Fruit fly (Drosophila melanogaster) whole organism, embryonic: ENCODE results near the gene fru.

Source experiments
- Adf1 ChIP-seq: fragments of 200-800 bp; sonication (Bioruptor generic); IDR thresholded peaks from 2 replicates; pipeline ENCODE4 v1.3.6; 2022; ENCODE audit warnings: missing biosample characterization, missing genetic modification characterization
- CG10274 ChIP-seq: fragments of 200-800 bp; sonication (Bioruptor generic); optimal IDR thresholded peaks from 3 replicates; lab custom pipeline; 2017; ENCODE audit warnings: missing biosample characterization, mild to moderate bottlenecking, missing genetic modification characterization
- CG10366 ChIP-seq: fragments of 200-800 bp; sonication (Bioruptor generic); IDR thresholded peaks from 2 replicates; pipeline ENCODE4 v1.3.6; 2022; ENCODE audit warnings: missing biosample characterization, missing genetic modification characterization
- CG10979 ChIP-seq: fragments of 200-800 bp; sonication (Bioruptor generic); optimal IDR thresholded peaks from 2 replicates; lab custom pipeline; 2018; ENCODE audit warnings: missing biosample characterization, mild to moderate bottlenecking, missing genetic modification characterization, moderate library complexity
- CG12299 ChIP-seq: fragments of 200-800 bp; sonication (Bioruptor generic); optimal IDR thresholded peaks from 2 replicates; lab custom pipeline; 2018; ENCODE audit warnings: missing biosample characterization, mild to moderate bottlenecking, missing genetic modification characterization
- CG15601 ChIP-seq: fragments of 200-800 bp; sonication (Bioruptor generic); optimal IDR thresholded peaks from 3 replicates; lab custom pipeline; 2019; ENCODE audit warnings: missing biosample characterization, mild to moderate bottlenecking, missing genetic modification characterization, moderate library complexity
- CG16813 ChIP-seq: fragments of 200-800 bp; sonication (Bioruptor generic); IDR thresholded peaks from 3 replicates; pipeline ENCODE4 v1.3.6; 2022; ENCODE audit warnings: missing biosample characterization, missing genetic modification characterization; ENCODE audit not compliant: partially characterized antibody
- CG17829 ChIP-seq: fragments of 200-800 bp; optimal IDR thresholded peaks from 2 replicates; lab custom pipeline; 2019; ENCODE audit warnings: missing biosample characterization, mild to moderate bottlenecking, missing genetic modification characterization, moderate library complexity
- CG3407 ChIP-seq: fragments of 200-800 bp; sonication (Bioruptor generic); optimal IDR thresholded peaks from 2 replicates; lab custom pipeline; 2018; ENCODE audit warnings: missing biosample characterization, mild to moderate bottlenecking, missing genetic modification characterization
- CG34376 ChIP-seq: fragments of 200-800 bp; sonication (Bioruptor generic); optimal IDR thresholded peaks from 2 replicates; lab custom pipeline; 2018; ENCODE audit warnings: missing biosample characterization, mild to moderate bottlenecking, missing genetic modification characterization
- CG3995 ChIP-seq: fragments of 200-800 bp; sonication (Bioruptor generic); optimal IDR thresholded peaks from 3 replicates; lab custom pipeline; 2016; ENCODE audit warnings: missing biosample characterization, missing genetic modification characterization
- CG4360 ChIP-seq: fragments of 200-800 bp; sonication (Bioruptor generic); IDR thresholded peaks from 2 replicates; pipeline ENCODE4 v1.3.6; 2022; ENCODE audit warnings: missing biosample characterization, missing genetic modification characterization
- CG43689 ChIP-seq: fragments of 200-800 bp; sonication (Bioruptor generic); IDR thresholded peaks from 2 replicates; pipeline ENCODE4 v1.3.6; 2022; ENCODE audit warnings: missing biosample characterization, missing genetic modification characterization
- CG7786 ChIP-seq: fragments of 200-800 bp; sonication (Bioruptor generic); optimal IDR thresholded peaks from 2 replicates; lab custom pipeline; 2016; ENCODE audit warnings: missing biosample characterization, missing genetic modification characterization
- D ChIP-seq, 2 experiments: fragments of 200-800 bp in 1 of 2; fragments of >200 bp in 1 of 2; sonication (Bioruptor generic) in 1 of 2; optimal IDR thresholded peaks; 2 replicates in 1 of 2; 3 replicates in 1 of 2; lab custom pipeline; 2017; ENCODE audit warnings: mild to moderate bottlenecking in 1 of 2, missing biosample characterization in 1 of 2, missing genetic modification characterization in 1 of 2, missing genetic modification reagents in 1 of 2
- Dbx ChIP-seq: fragments of 200-800 bp; sonication (Bioruptor generic); IDR thresholded peaks from 3 replicates; pipeline ENCODE4 v1.3.6; 2022; ENCODE audit warnings: missing biosample characterization, missing genetic modification characterization
- Dip2 ChIP-seq: fragments of 200-800 bp; sonication (Bioruptor generic); IDR thresholded peaks from 2 replicates; pipeline ENCODE4 v1.3.6; 2022; ENCODE audit warnings: missing biosample characterization, missing genetic modification characterization
- Elba2 ChIP-seq: fragments of 200-800 bp; sonication (Bioruptor generic); optimal IDR thresholded peaks from 3 replicates; lab custom pipeline; 2016; ENCODE audit warnings: missing biosample characterization, missing genetic modification characterization
- Gsc ChIP-seq: fragments of 200-800 bp; sonication (Bioruptor generic); IDR thresholded peaks from 2 replicates; pipeline ENCODE4 v1.3.6; 2022; ENCODE audit warnings: missing biosample characterization, missing genetic modification characterization
- Gug ChIP-seq: fragments of 200-800 bp; sonication (Bioruptor generic); IDR thresholded peaks from 4 replicates; pipeline ENCODE4 v1.3.6; 2022; ENCODE audit warnings: missing biosample characterization, missing genetic modification characterization
- HLH54F ChIP-seq: fragments of 200-800 bp; sonication (Bioruptor generic); optimal IDR thresholded peaks from 3 replicates; lab custom pipeline; 2016; ENCODE audit warnings: missing biosample characterization, missing genetic modification characterization
- Hand ChIP-seq: fragments of 200-800 bp; sonication (Bioruptor generic); optimal IDR thresholded peaks from 2 replicates; lab custom pipeline; 2017; ENCODE audit warnings: mild to moderate bottlenecking, missing biosample characterization, missing genetic modification reagents, missing genetic modification characterization
- Hmr ChIP-seq: fragments of 200-800 bp; sonication (Bioruptor generic); optimal IDR thresholded peaks from 3 replicates; lab custom pipeline; 2017; ENCODE audit warnings: mild to moderate bottlenecking, missing biosample characterization, missing genetic modification reagents, missing genetic modification characterization
- Hr3 ChIP-seq: fragments of 200-800 bp; sonication (Bioruptor generic); optimal IDR thresholded peaks from 3 replicates; lab custom pipeline; 2016; ENCODE audit warnings: missing biosample characterization, missing genetic modification characterization
- Hsf ChIP-seq: fragments of 200-800 bp; sonication (Bioruptor generic); optimal IDR thresholded peaks from 3 replicates; lab custom pipeline; 2016; ENCODE audit warnings: missing biosample characterization, missing genetic modification characterization
- Kr ChIP-seq: fragments of 200-800 bp; sonication (Bioruptor generic); optimal IDR thresholded peaks from 2 replicates; lab custom pipeline; 2017; ENCODE audit warnings: missing biosample characterization, mild to moderate bottlenecking, missing genetic modification characterization
- NFAT ChIP-seq: fragments of 200-800 bp; sonication (Bioruptor generic); IDR thresholded peaks from 2 replicates; pipeline ENCODE4 v1.3.6; 2022; ENCODE audit warnings: missing biosample characterization, missing genetic modification characterization
- Neu2 ChIP-seq: fragments of 200-800 bp; sonication (Bioruptor generic); optimal IDR thresholded peaks from 3 replicates; lab custom pipeline; 2016; ENCODE audit warnings: missing biosample characterization, missing genetic modification characterization, borderline replicate concordance
- Nf-YA ChIP-seq: fragments of 200-800 bp; sonication (Bioruptor generic); IDR thresholded peaks from 2 replicates; pipeline ENCODE4 v1.3.6; 2022; ENCODE audit warnings: missing biosample characterization, missing genetic modification characterization
- Rfx ChIP-seq: fragments of 200-800 bp; sonication (Bioruptor generic); IDR thresholded peaks from 2 replicates; pipeline ENCODE4 v1.3.6; 2022; ENCODE audit warnings: missing biosample characterization, missing genetic modification characterization
- Sox100B ChIP-seq: fragments of 200-800 bp; sonication (Bioruptor generic); optimal IDR thresholded peaks from 3 replicates; lab custom pipeline; 2018; ENCODE audit warnings: missing biosample characterization, mild to moderate bottlenecking, missing genetic modification characterization
- Ssrp ChIP-seq: fragments of 200-800 bp; sonication (Bioruptor generic); optimal IDR thresholded peaks from 2 replicates; lab custom pipeline; 2018; ENCODE audit warnings: missing biosample characterization, mild to moderate bottlenecking, missing genetic modification characterization, moderate library complexity
- caup ChIP-seq: fragments of 200-800 bp; sonication (Bioruptor generic); optimal IDR thresholded peaks from 3 replicates; lab custom pipeline; 2017; ENCODE audit warnings: missing biosample characterization, mild to moderate bottlenecking, missing genetic modification characterization, moderate library complexity; ENCODE audit not compliant: severe bottlenecking
- chif ChIP-seq, 2 experiments: fragments of 200-800 bp; sonication (Bioruptor generic); optimal IDR thresholded peaks; 3 replicates each; lab custom pipeline; 2016; ENCODE audit warnings: missing biosample characterization in 2 of 2, missing genetic modification characterization in 2 of 2
- corto ChIP-seq: fragments of 200-800 bp; sonication (Bioruptor generic); optimal IDR thresholded peaks from 2 replicates; lab custom pipeline; 2016; ENCODE audit warnings: missing biosample characterization, mild to moderate bottlenecking, missing genetic modification characterization, moderate library complexity
- dmrt99B ChIP-seq: fragments of 200-800 bp; sonication (Bioruptor generic); optimal IDR thresholded peaks from 2 replicates; lab custom pipeline; 2018; ENCODE audit warnings: missing biosample characterization, mild to moderate bottlenecking, missing genetic modification characterization, moderate library complexity
- emc ChIP-seq: fragments of 200-800 bp; sonication (Bioruptor generic); optimal IDR thresholded peaks from 2 replicates; lab custom pipeline; 2016; ENCODE audit warnings: missing biosample characterization, missing genetic modification characterization
- fd3F ChIP-seq: fragments of 200-800 bp; sonication (Bioruptor generic); optimal IDR thresholded peaks from 2 replicates; lab custom pipeline; 2018; ENCODE audit warnings: missing biosample characterization, mild to moderate bottlenecking, missing genetic modification characterization, moderate library complexity
- gcm2 ChIP-seq: fragments of 200-800 bp; sonication (Bioruptor generic); optimal IDR thresholded peaks from 2 replicates; lab custom pipeline; 2016; ENCODE audit warnings: missing biosample characterization, missing genetic modification characterization
- grn ChIP-seq: fragments of 200-800 bp; sonication (Bioruptor generic); optimal IDR thresholded peaks from 3 replicates; lab custom pipeline; 2017; ENCODE audit warnings: missing biosample characterization, missing genetic modification characterization
- gsb ChIP-seq: fragments of 200-800 bp; sonication (Bioruptor generic); IDR thresholded peaks from 2 replicates; pipeline ENCODE4 v1.3.6; 2022; ENCODE audit warnings: missing biosample characterization, missing genetic modification characterization
- kay ChIP-seq: fragments of 200-800 bp; sonication (Bioruptor generic); optimal IDR thresholded peaks from 2 replicates; lab custom pipeline; 2016; ENCODE audit warnings: missing biosample characterization, missing genetic modification characterization
- lola ChIP-seq, 3 experiments: fragments of >200 bp in 2 of 3; fragments of 200-800 bp in 1 of 3; sonication (Bioruptor generic) in 1 of 3; optimal IDR thresholded peaks; 2 replicates each; lab custom pipeline; 2017 to 2019; ENCODE audit warnings: missing biosample characterization in 3 of 3, missing genetic modification characterization in 3 of 3, mild to moderate bottlenecking in 1 of 3, moderate library complexity in 1 of 3
- luna ChIP-seq: fragments of 200-800 bp; sonication (Bioruptor generic); optimal IDR thresholded peaks from 2 replicates; lab custom pipeline; 2016; ENCODE audit warnings: missing biosample characterization, missing genetic modification characterization
- mam ChIP-seq: fragments of 200-800 bp; sonication (Bioruptor generic); optimal IDR thresholded peaks from 3 replicates; lab custom pipeline; 2016; ENCODE audit warnings: missing biosample characterization, missing genetic modification characterization
- psq ChIP-seq: fragments of 200-800 bp; sonication (Bioruptor generic); optimal IDR thresholded peaks from 2 replicates; lab custom pipeline; 2017; ENCODE audit warnings: missing biosample characterization, missing genetic modification characterization
- ranshi ChIP-seq: fragments of 200-800 bp; sonication (Bioruptor generic); IDR thresholded peaks from 2 replicates; pipeline ENCODE4 v1.3.6; 2022; ENCODE audit warnings: missing biosample characterization, missing genetic modification characterization
- row ChIP-seq: fragments of 200-800 bp; sonication (Bioruptor generic); IDR thresholded peaks from 3 replicates; pipeline ENCODE4 v1.3.6; 2022; ENCODE audit warnings: missing biosample characterization, missing genetic modification characterization
- sens ChIP-seq: fragments of 200-800 bp; sonication (Bioruptor generic); peaks from one replicate; lab custom pipeline; 2016; ENCODE audit warnings: missing biosample characterization, missing genetic modification characterization
- sens-2 ChIP-seq: fragments of 200-800 bp; sonication (Bioruptor generic); IDR thresholded peaks from 2 replicates; pipeline ENCODE4 v1.3.6; 2022; ENCODE audit warnings: missing biosample characterization, missing genetic modification characterization
- zen2 ChIP-seq: fragments of 200-800 bp; sonication (Bioruptor generic); IDR thresholded peaks from 3 replicates; pipeline ENCODE4 v1.3.6; 2022; ENCODE audit warnings: missing biosample characterization, missing genetic modification characterization; ENCODE audit not compliant: partially characterized antibody

The fru gene

DNA sequence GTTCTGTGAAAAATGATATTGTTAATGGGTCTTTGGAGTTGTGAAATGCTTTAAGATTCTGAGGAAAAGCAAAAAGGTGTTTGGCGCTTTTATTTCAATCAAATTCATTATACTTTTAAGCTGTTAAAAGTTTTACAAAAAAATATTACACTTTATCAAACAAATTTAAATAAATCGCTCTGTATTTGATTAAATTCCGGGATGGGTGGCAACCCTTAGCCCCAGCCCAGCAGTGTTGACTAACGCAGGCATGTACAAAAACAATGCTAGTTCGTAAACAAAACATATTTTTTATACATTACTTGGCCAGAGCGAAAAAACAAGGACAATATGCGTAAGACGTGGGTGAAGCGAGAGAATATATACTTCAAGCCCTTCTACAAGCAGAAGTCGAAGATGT, 140.7 kb downstream of the fru start, which contains the start of gene CG7685 (continued):
- TF ChIP-seq fd3F (GFP tag; lab: Kevin White, UChicago) (peak; percentile 65), NFAT (GFP tag; lab: Robert Waterston, UW) (peak; percentile 76), Hsf (peak; percentile 56), CG10274 (GFP tag; lab: Kevin White, UChicago) (no peak), sens (peak; percentile 92), Gsc (no peak), grn (GFP tag; lab: Kevin White, UChicago) (no peak), CG43689 (no peak), HLH54F (GFP tag; lab: Kevin White, UChicago) (peak; percentile 75), Hmr (GFP tag; lab: Kevin White, UChicago) (peak; percentile 65), CG17829 (tag; lab: Kevin White, UChicago) (peak; percentile 59), Dbx (GFP tag; lab: Robert Waterston, UW) (peak; percentile 60; the same call in 1 of the 3 replicates), Gug (GFP tag; lab: Robert Waterston, UW) (0 out of 4 replicates have a peak, but pooled peaks have one; percentile 5), kay (GFP tag; lab: Kevin White, UChicago) (peak; percentile 35), CG10366 (GFP tag; lab: Robert Waterston, UW) (peak; percentile 41), chif (GFP tag; optimal IDR thresholded peaks at IDR 0.05; lab: Kevin White, UChicago) (peak; percentile 49 to 61), Dip2 (GFP tag; lab: Robert Waterston, UW) (no peak), CG34376 (GFP tag; lab: Kevin White, UChicago) (peak; percentile 81), luna (no peak), Sox100B (peak; percentile 36), CG4360 (GFP tag; lab: Robert Waterston, UW) (peak; percentile 45; the same call in 1 of the 2 replicates), CG16813 (GFP tag; lab: Robert Waterston, UW) (no peak), sens-2 (GFP tag; lab: Robert Waterston, UW) (no peak), gcm2 (GFP tag; lab: Kevin White, UChicago) (peak; percentile 45), Rfx (GFP tag; lab: Robert Waterston, UW) (peak; percentile 77), CG10979 (tag; lab: Kevin White, UChicago) (peak; percentile 52), Adf1 (no peak), CG7786 (GFP tag; lab: Kevin White, UChicago) (peak; percentile 53), row (peak; percentile 85), Neu2 (no peak), Kr (GFP tag; lab: Kevin White, UChicago) (no peak), CG3995 (GFP tag; lab: Kevin White, UChicago) (peak; percentile 42), dmrt99B (tag; lab: Kevin White, UChicago) (peak; percentile 53), D (optimal IDR thresholded peaks at IDR 0.05; lab: Kevin White, UChicago) (no peak), D (GFP tag; optimal IDR thresholded peaks at IDR 0.05; lab: Kevin White, UChicago) (peak; percentile 30), mam (GFP tag; lab: Kevin White, UChicago) (peak; percentile 76), Ssrp (tag; lab: Kevin White, UChicago) (peak; percentile 33), zen2 (GFP tag; lab: Robert Waterston, UW) (no peak), Hr3 (GFP tag; lab: Kevin White, UChicago) (peak; percentile 52), psq (GFP tag; lab: Kevin White, UChicago) (no peak), corto (no peak), gsb (GFP tag; lab: Robert Waterston, UW) (no peak), CG12299 (tag; lab: Kevin White, UChicago) (peak; percentile 57), Nf-YA (GFP tag; lab: Robert Waterston, UW) (no peak), emc (no peak), CG3407 (peak; percentile 23), Elba2 (GFP tag; lab: Kevin White, UChicago) (no peak), ranshi (GFP tag; lab: Robert Waterston, UW) (peak; percentile 43; the same call in 1 of the 2 replicates), CG15601 (tag; lab: Kevin White, UChicago) (peak; percentile 45), Hand (no peak), caup (GFP tag; lab: Kevin White, UChicago) (peak; percentile 74), lola (GFP tag; optimal IDR thresholded peaks at IDR 0.05; lab: Kevin White, UChicago) (peak in 1 of 3 experiments; percentile 18)
